Fruit fly (Drosophila melanogaster) whole organism, embryonic: ENCODE measurements around the gene apn.

Experiments used
- CG11560 ChIP-seq: fragments of 200-800 bp; sonication (Bioruptor generic); IDR thresholded peaks from 3 replicates; pipeline ENCODE4 v1.3.6; 2022; ENCODE audit warnings: missing biosample characterization, missing genetic modification characterization
- CG14667 ChIP-seq: fragments of 200-800 bp; sonication (Bioruptor generic); IDR thresholded peaks from 2 replicates; pipeline ENCODE4 v1.3.6; 2022; ENCODE audit warnings: missing biosample characterization, missing genetic modification characterization
- CG31365 ChIP-seq: fragments of 200-800 bp; sonication (Bioruptor generic); optimal IDR thresholded peaks from 2 replicates; lab custom pipeline; 2018; ENCODE audit warnings: missing biosample characterization, mild to moderate bottlenecking, missing genetic modification characterization
- CG6813 ChIP-seq: fragments of 200-800 bp; sonication (Bioruptor generic); optimal IDR thresholded peaks from 2 replicates; lab custom pipeline; 2017; ENCODE audit warnings: missing biosample characterization, missing genetic modification characterization, mild to moderate bottlenecking, moderate library complexity, missing genetic modification reagents
- E2f1 ChIP-seq: fragments of 200-800 bp; sonication (Bioruptor generic); IDR thresholded peaks from 2 replicates; pipeline ENCODE4 v1.3.6; 2022; ENCODE audit warnings: missing biosample characterization, missing genetic modification characterization
- HHEX ChIP-seq: fragments of 200-800 bp; sonication (Bioruptor generic); optimal IDR thresholded peaks from 3 replicates; lab custom pipeline; 2017; ENCODE audit warnings: missing biosample characterization, mild to moderate bottlenecking, missing genetic modification characterization, missing genetic modification reagents
- Ptx1 ChIP-seq: fragments of 200-800 bp; sonication (Bioruptor generic); IDR thresholded peaks from 2 replicates; pipeline ENCODE4 v1.3.6; 2022; ENCODE audit warnings: missing biosample characterization, missing genetic modification characterization
- Stat92E ChIP-seq, 3 experiments: fragments of >200 bp in 2 of 3; fragments of 200-800 bp in 1 of 3; sonication (Bioruptor generic) in 1 of 3; optimal IDR thresholded peaks; 2 replicates each; lab custom pipeline; 2017 to 2019; ENCODE audit warnings: missing biosample characterization in 3 of 3, missing genetic modification characterization in 3 of 3, mild to moderate bottlenecking in 1 of 3, moderate library complexity in 1 of 3
- esg ChIP-seq: fragments of 200-800 bp; sonication (Bioruptor generic); conservative IDR thresholded peaks from 2 replicates; pipeline ENCODE4 v1.3.6; 2022; ENCODE audit warnings: missing biosample characterization, missing genetic modification characterization
- ewg ChIP-seq: fragments of 200-800 bp; sonication (Bioruptor generic); optimal IDR thresholded peaks from 3 replicates; lab custom pipeline; 2017; ENCODE audit warnings: mild to moderate bottlenecking, missing biosample characterization, missing genetic modification reagents, missing genetic modification characterization
- lmd ChIP-seq: fragments of 200-800 bp; sonication (Bioruptor generic); IDR thresholded peaks from 2 replicates; pipeline ENCODE4 v1.3.6; 2022; ENCODE audit warnings: missing biosample characterization, missing genetic modification characterization
- maf-S ChIP-seq: fragments of 200-800 bp; sonication (Bioruptor generic); optimal IDR thresholded peaks from 2 replicates; lab custom pipeline; 2016; ENCODE audit warnings: missing biosample characterization, missing genetic modification characterization
- ro ChIP-seq: fragments of 200-800 bp; sonication (Bioruptor generic); IDR thresholded peaks from 2 replicates; pipeline ENCODE4 v1.3.6; 2022; ENCODE audit warnings: missing biosample characterization, missing genetic modification characterization

DNA sequence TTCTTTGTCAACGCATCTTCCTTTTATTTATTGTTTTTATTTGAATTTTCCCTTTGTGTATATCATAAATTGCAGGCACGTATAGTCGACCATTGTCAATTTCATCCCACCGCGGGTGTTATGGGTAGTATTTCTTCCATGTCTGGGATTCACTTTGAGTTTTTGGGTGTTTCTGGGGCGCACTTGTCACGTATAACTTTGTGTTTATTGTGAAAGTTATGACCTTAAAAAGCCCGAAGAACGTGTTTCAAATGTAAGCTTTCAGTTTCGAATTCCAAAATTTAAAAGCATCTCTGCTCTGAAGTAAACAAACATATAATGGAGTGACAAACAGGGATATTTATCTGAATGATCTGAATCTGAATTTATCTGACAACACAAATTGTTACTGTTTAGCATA, 18.0 kb upstream of the apn start:
- TF ChIP-seq CG14667 (GFP tag; lab: Robert Waterston, UW) (no peak), maf-S (GFP tag; lab: Kevin White, UChicago) (no peak), HHEX (GFP tag; lab: Kevin White, UChicago) (no peak), esg (GFP tag; lab: Robert Waterston, UW) (no peak), ewg (GFP tag; lab: Kevin White, UChicago) (no peak), CG31365 (no peak), E2f1 (GFP tag; lab: Robert Waterston, UW) (no peak), Stat92E (GFP tag; optimal IDR thresholded peaks at IDR 0.05; lab: Kevin White, UChicago) (no peak), Ptx1 (GFP tag; lab: Robert Waterston, UW) (no peak), lmd (GFP tag; lab: Robert Waterston, UW) (no peak), CG11560 (tag; lab: Robert Waterston, UW) (no peak), ro (GFP tag; lab: Robert Waterston, UW) (no peak), CG6813 (GFP tag; lab: Kevin White, UChicago) (no peak)
